Fruit fly (Drosophila melanogaster): ENCODE results near the gene Brd.

Brd gene

dm6 chr3L:14982675-14983084 lies 10.2 kb downstream of the Brd start, which contains the start of gene CG5114:
CG5114 (plus strand) TSS chr3L:14982835.
- TF ChIP-seq N (GFP tag; optimal IDR thresholded peaks at IDR 0.05) (no peak), h (GFP tag; optimal IDR thresholded peaks at IDR 0.05) (peak; percentile 58), br (GFP tag; optimal IDR thresholded peaks at IDR 0.05) (peak; percentile 35), brk (GFP tag; optimal IDR thresholded peaks at IDR 0.05) (peak; percentile 31), foxo (GFP tag; optimal IDR thresholded peaks at IDR 0.05) (peak in 1 of 2 experiments; percentile 46), tai (GFP tag; optimal IDR thresholded peaks at IDR 0.05) (peak; percentile 65), CrebA (GFP tag; optimal IDR thresholded peaks at IDR 0.05; ENCODE audit: borderline replicate concordance) (no peak), Hr83 (GFP tag; optimal IDR thresholded peaks at IDR 0.05; ENCODE audit: poor library complexity, severe bottlenecking) (peak; percentile 62), Hnf4 (GFP tag; optimal IDR thresholded peaks at IDR 0.05) (peak; percentile 73), ey (GFP tag; optimal IDR thresholded peaks at IDR 0.05) (peak; percentile 14), HLH106 (tag; optimal IDR thresholded peaks at IDR 0.05) (peak; percentile 34), CG9705 (GFP tag; optimal IDR thresholded peaks at IDR 0.05) (peak; percentile 30), Mio (GFP tag; optimal IDR thresholded peaks at IDR 0.05) (no peak), sage (GFP tag; optimal IDR thresholded peaks at IDR 0.05) (no peak), rgr (GFP tag; optimal IDR thresholded peaks at IDR 0.05) (peak; percentile 48), sv (GFP tag; optimal IDR thresholded peaks at IDR 0.05) (peak; percentile 49), fru (GFP tag; optimal IDR thresholded peaks at IDR 0.05) (peak; percentile 16), Myc (optimal IDR thresholded peaks at IDR 0.05) (peak; percentile 42), dl (GFP tag; optimal IDR thresholded peaks at IDR 0.05; ENCODE audit: insufficient read depth in 1 of 2, partially characterized antibody in 2 of 2) (no peak)

- TF ChIP-seq jim (GFP tag; optimal IDR thresholded peaks at IDR 0.05) = no peak
- no peak for TF ChIP-seq sv (GFP tag; optimal IDR thresholded peaks at IDR 0.05)
- TF ChIP-seq foxo (GFP tag; optimal IDR thresholded peaks at IDR 0.05) = peak in 1 of 2 experiments; percentile 24
- TF ChIP-seq ey (GFP tag; optimal IDR thresholded peaks at IDR 0.05) = peak; percentile 13
- peak; percentile 44 for TF ChIP-seq h (GFP tag; optimal IDR thresholded peaks at IDR 0.05)
- no peak for TF ChIP-seq Sp1 (GFP tag; optimal IDR thresholded peaks at IDR 0.05)
- TF ChIP-seq pan (optimal IDR thresholded peaks at IDR 0.05) = no peak
- peak; percentile 2 for TF ChIP-seq fru (GFP tag; optimal IDR thresholded peaks at IDR 0.05)
Observed at dm6 chr3L:14984521-14985150, 12.2 kb downstream of the Brd start, which contains the start of gene mnd. mnd (plus strand) TSS chr3L:14985100.

DNA sequence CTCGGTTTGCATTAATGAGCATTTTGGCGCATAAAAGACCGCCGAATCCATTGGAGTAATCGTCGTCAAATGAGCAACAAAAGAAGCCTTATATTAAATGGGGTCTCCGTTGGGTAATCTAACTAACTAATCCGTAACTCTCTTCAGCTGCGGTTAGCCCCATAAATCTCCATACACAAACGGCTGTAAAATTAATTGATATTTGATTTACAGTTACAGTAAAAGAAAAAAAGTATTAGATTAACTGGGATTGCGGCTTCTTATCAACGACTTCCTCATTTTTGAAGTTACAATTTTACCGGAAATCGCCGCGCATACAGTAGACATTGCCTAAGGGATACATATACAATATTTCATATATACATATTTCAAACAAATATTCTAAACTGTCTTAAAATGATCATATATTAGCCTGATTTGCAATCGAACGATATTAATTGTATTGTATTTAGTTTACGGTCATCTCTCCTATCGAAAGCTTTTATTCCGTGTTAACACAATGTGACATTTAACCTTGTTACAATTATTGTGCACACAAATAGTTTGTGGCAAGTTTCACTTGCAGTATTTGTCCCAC lies 14.0 kb downstream of the Brd start:
- no peak for TF ChIP-seq fru (GFP tag; optimal IDR thresholded peaks at IDR 0.05)
- TF ChIP-seq sage (GFP tag; optimal IDR thresholded peaks at IDR 0.05) = no peak
- no peak for TF ChIP-seq Rel (GFP tag; optimal IDR thresholded peaks at IDR 0.05)
- TF ChIP-seq Rel (tag; optimal IDR thresholded peaks at IDR 0.05) = no peak
- no peak for TF ChIP-seq dmrt93B (GFP tag; optimal IDR thresholded peaks at IDR 0.05)
- no peak for TF ChIP-seq psq (GFP tag; optimal IDR thresholded peaks at IDR 0.05)
- no peak for TF ChIP-seq woc (GFP tag; optimal IDR thresholded peaks at IDR 0.05)
- TF ChIP-seq brk (GFP tag; optimal IDR thresholded peaks at IDR 0.05) = no peak
- TF ChIP-seq h (GFP tag; optimal IDR thresholded peaks at IDR 0.05) = no peak
- TF ChIP-seq jim (GFP tag; optimal IDR thresholded peaks at IDR 0.05) = no peak
- TF ChIP-seq CG32264 (GFP tag; optimal IDR thresholded peaks at IDR 0.05) = no peak
- no peak for TF ChIP-seq dsf (GFP tag; optimal IDR thresholded peaks at IDR 0.05; ENCODE audit: borderline replicate concordance)
- TF ChIP-seq lola (GFP tag; optimal IDR thresholded peaks at IDR 0.05) = no peak
- TF ChIP-seq Abd-B (GFP tag; optimal IDR thresholded peaks at IDR 0.05) = no peak
- TF ChIP-seq sv (GFP tag; optimal IDR thresholded peaks at IDR 0.05) = no peak

DNA sequence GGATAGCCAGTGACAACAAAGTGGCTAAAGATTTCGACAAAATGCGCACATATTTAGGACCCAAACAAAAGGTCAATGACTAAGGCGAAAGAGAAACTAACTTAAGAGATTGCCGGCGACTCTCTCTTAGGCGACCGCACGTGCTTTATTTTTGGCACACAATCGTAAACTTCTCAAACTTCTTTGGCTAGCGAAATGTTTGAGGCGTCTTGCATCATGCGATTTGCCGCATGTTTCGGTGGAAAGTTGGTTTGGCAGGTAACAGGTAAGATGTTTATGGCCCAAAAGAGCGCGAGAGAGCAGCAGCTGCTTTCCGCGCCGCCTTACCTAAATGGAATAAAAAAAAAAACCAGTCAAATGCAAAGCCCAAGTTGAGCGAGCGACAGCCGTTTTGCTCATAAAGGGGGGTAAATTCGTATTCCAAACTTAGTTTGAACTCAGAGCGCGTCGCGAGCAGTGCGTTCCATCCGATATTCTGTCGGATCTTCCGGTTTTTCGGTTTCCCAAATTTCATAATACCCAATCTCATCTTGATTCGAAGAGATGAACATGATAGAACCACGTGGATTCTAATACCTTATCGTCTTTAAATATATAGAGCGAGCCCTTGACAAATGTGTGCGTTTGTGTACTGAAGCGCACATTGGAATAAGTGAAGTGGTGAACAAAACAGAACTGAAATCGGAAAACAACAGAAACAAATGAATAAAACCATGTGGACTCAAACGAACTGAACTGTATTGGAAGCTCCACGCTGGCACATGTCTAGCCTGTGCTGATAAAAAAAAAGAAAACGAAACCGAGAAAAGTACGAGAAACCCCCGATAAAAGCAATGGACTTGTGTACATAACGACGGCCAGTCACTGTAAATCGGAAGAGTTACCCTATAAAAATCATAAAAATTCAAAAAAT lies 14.8 kb downstream of the Brd start:
- TF ChIP-seq Vsx2 (GFP tag; optimal IDR thresholded peaks at IDR 0.05; ENCODE audit: partially characterized antibody) (peak; percentile 99), jim (GFP tag; optimal IDR thresholded peaks at IDR 0.05) (peak; percentile 47), psq (GFP tag; optimal IDR thresholded peaks at IDR 0.05) (peak; percentile 21), Mio (GFP tag; optimal IDR thresholded peaks at IDR 0.05) (no peak), woc (GFP tag; optimal IDR thresholded peaks at IDR 0.05) (peak; percentile 24), Dif (GFP tag; optimal IDR thresholded peaks at IDR 0.05; ENCODE audit: partially characterized antibody) (peak; percentile 99), dl (GFP tag; optimal IDR thresholded peaks at IDR 0.05; ENCODE audit: insufficient read depth in 1 of 2, partially characterized antibody in 2 of 2) (peak; percentile 90 to 97), dsf (GFP tag; optimal IDR thresholded peaks at IDR 0.05; ENCODE audit: borderline replicate concordance) (no peak), tai (GFP tag; optimal IDR thresholded peaks at IDR 0.05) (peak; percentile 22), N (GFP tag; optimal IDR thresholded peaks at IDR 0.05) (no peak), HLH106 (tag; optimal IDR thresholded peaks at IDR 0.05) (no peak), Hr83 (GFP tag; optimal IDR thresholded peaks at IDR 0.05; ENCODE audit: poor library complexity, severe bottlenecking) (no peak), Sp1 (GFP tag; optimal IDR thresholded peaks at IDR 0.05) (peak; percentile 2)
